Fruit fly (Drosophila melanogaster) ovary, adult (tissue): ENCODE measurements around the gene RunxB.
"Not testable (repeated sequence)": the region's sequence is repeated elsewhere in the genome, so short reads cannot be mapped to it uniquely, and the experiment has no call there.

ENCODE experiments used
- CG17801 ChIP-seq: fragments of 200-800 bp; optimal IDR thresholded peaks from 2 replicates; lab custom pipeline; 2019; ENCODE audit warnings: missing biosample characterization, mild to moderate bottlenecking, missing genetic modification characterization, moderate library complexity; ENCODE audit not compliant: partially characterized antibody

Gene RunxB

DNA sequence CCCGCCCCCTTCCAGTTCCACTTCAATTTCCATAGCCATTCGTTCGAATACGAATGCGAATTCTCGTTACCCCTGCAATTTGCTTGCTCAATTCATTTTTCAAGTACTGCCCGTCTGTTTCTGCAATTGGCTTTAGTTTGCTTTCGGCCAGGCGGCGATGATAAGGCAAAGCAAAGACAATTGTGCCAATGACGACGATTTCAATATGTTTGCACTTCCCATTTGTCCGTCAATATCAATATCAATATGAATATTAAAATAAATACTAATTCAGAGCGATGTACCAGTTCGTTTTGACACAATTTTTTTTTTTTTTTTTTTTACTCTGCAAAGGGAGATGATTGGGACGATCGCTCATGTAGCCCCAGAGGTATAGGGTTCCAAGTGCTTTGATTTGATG, 32.4 kb upstream of the RunxB start:
- TF ChIP-seq CG17801 (GFP tag; lab: Kevin White, UChicago) = no peak

dm6 chrX:20507785-20508184, 30.5 kb upstream of the RunxB start:
- no peak for TF ChIP-seq CG17801 (GFP tag; lab: Kevin White, UChicago)

- TF ChIP-seq CG17801 (GFP tag; lab: Kevin White, UChicago) = no peak
These were observed 28.5 kb upstream of the RunxB start for dm6 chrX:20509535-20510424.

- peak; percentile 51 for TF ChIP-seq CG17801 (GFP tag; lab: Kevin White, UChicago)
These were observed 27.8 kb upstream of the RunxB start, which contains the start of gene RhoGAP19D for dm6 chrX:20510540-20510939. Gene RhoGAP19D (minus strand): TSS chrX:20510694.

DNA sequence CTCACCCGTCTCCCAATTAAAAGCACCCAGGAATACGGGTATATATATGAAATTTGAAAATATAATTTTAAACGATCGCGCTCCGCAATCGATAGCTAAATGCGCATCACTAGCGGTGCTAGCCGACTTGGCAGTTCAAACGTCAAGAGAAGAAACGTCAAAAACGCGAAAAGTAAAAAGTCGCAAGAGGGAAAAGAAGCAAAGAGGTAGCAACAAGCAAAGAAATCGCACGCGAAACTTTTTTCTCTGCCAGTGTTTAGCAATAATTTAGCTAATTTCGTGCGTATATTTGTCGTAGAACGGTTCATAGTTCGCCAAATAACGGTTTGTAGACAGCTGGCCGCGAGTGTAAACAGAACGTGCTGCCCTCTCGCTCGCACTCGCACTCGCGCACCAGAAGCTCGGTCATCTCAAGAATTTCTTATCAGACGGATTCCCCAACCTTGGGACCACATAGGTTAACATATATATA, 26.9 kb upstream of the RunxB start, which contains the start of gene CG1812:
Gene CG1812 (plus strand): TSS at position 163 of the 472 bp plus-strand sequence.
- TF ChIP-seq CG17801 (GFP tag; lab: Kevin White, UChicago) = peak; percentile 43

DNA sequence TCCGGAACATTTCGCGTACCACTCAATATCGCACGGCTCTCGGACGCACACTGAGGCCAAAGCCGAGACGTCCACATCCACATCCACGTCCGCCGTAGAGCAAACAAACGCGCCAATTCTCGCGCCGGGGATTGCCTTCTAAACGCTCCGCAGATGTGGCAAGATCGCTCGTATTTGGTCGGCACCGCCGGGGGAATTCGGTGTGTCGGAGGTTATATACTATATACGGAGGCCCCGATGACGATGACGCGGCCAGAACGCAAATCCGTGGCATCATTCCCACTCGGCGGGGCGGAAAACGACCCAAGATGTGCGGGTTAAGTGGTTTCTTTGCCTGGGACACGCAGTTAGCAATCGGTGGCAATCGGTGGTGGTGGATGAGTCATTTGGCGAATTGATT, 20.1 kb upstream of the RunxB start:
- no peak for TF ChIP-seq CG17801 (GFP tag; lab: Kevin White, UChicago)

dm6 chrX:20519049-20519448, 19.2 kb upstream of the RunxB start:
- TF ChIP-seq CG17801 (GFP tag; lab: Kevin White, UChicago) = no peak

dm6 chrX:20519696-20520373, 18.5 kb upstream of the RunxB start:
- no peak for TF ChIP-seq CG17801 (GFP tag; lab: Kevin White, UChicago)

DNA sequence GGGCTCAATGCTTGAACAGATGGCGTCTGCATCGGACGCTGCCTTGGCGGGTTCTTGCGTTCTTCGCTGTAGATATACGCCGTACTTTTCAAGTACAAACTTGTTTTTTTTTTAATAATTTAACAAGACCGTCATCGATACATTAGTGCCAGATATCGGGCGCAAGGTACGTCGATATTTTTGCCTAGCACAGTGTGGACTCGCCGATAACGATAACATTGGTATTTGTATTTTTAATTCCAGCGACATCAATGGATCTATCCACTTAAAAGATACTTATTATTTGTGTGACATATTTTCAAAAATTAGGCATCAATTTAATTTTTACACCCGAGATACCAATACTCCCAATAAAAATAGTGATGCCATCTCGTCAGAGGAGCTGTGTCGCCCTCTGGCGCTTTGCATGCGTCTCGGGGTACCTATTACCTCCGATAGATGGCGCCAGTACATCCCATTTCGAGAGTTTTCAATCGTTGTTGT, 13.5 kb upstream of the RunxB start, which contains the start of gene Tak1:
Gene Tak1 (minus strand): TSS at position 175 of the 483 bp plus-strand sequence.
- peak; percentile 15 for TF ChIP-seq CG17801 (GFP tag; lab: Kevin White, UChicago)

dm6 chrX:20527331-20527730, 11.0 kb upstream of the RunxB start, which contains the start of gene CG42579:
Gene CG42579 (plus strand): TSS chrX:20527631.
- not testable (repeated sequence) for TF ChIP-seq CG17801 (GFP tag; lab: Kevin White, UChicago)

- no peak for TF ChIP-seq CG17801 (GFP tag; lab: Kevin White, UChicago)
These were observed 2.2 kb upstream of the RunxB start for dm6 chrX:20536112-20536511.

DNA sequence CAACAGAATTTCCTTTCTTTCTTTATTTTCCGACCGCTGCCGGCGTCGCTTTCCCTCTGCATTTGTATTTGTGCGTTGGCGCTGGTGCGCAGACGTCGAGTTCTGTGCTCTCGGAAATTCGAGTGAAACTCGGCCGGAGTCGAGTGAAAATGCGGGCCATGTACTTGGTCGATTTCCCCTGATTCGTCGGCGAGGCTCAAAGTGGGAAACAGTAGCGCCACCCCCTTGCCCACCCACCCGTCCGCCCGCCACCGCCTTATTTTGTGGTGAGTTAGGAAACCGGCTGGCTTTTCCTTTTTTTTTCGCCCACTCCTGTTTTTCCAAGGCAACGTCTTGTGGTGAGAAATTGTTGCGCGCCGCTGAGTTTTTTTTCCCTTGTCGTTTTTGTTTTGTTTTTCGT, 21.3 kb downstream of the RunxB start:
- TF ChIP-seq CG17801 (GFP tag; lab: Kevin White, UChicago) = no peak

DNA sequence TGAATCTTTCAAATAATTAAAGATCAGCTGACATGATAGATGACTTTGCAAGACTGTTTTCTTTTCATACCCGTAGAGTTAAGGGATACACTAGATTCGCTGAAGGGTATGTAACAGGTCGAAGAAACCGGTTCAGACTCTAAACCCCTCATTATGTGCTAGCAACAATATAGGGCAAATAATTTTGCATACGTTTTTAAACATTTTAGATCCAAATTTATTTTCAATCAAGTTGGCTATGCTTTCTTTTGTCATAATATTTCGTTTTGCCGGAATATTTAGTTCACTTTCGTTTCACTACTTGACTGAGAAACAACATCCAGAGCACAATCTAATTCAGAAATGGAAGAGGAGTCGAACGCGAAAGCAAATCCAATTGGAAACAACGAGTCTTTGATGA, 35.7 kb downstream of the RunxB start, which contains the start of gene CG42580:
Gene CG42580 (plus strand): TSS at position 301 of the 400 bp plus-strand sequence.
- not testable (repeated sequence) for TF ChIP-seq CG17801 (GFP tag; lab: Kevin White, UChicago)

dm6 chrX:20582821-20583607, 44.7 kb downstream of the RunxB start:
- TF ChIP-seq CG17801 (GFP tag; lab: Kevin White, UChicago) = no peak
